Worm (Caenorhabditis elegans): ENCODE data around the gene Y38F1A.1.

The Y38F1A.1 gene

ce11 chrII:12968448-12968969, 13.9 kb upstream of the Y38F1A.1 start:
- TF ChIP-seq C34B4.2 (tag; optimal IDR thresholded peaks at IDR 0.05) (no peak), nhr-84 (tag; optimal IDR thresholded peaks at IDR 0.05) (no peak), alr-1 (tag; optimal IDR thresholded peaks at IDR 0.05; ENCODE audit: borderline replicate concordance) (no peak), unc-130 (tag; optimal IDR thresholded peaks at IDR 0.05) (no peak), fkh-4 (tag; optimal IDR thresholded peaks at IDR 0.05; ENCODE audit: borderline replicate concordance) (no peak), nhr-85 (tag) (no peak), unc-98 (GFP tag; IDR thresholded peaks at IDR 0.05) (no peak), C04F5.9 (tag; optimal IDR thresholded peaks at IDR 0.05) (no peak), sup-37 (GFP tag; optimal IDR thresholded peaks at IDR 0.05) (no peak), snu-23 (GFP tag; optimal IDR thresholded peaks at IDR 0.05) (no peak), nhr-19 (GFP tag; conservative IDR thresholded peaks at IDR 0.05) (no peak), Y116A8C.19 (tag; optimal IDR thresholded peaks at IDR 0.05; ENCODE audit: borderline replicate concordance) (no peak), ces-1 (GFP tag; optimal IDR thresholded peaks at IDR 0.05) (no peak), mef-2 (tag; optimal IDR thresholded peaks at IDR 0.05) (no peak), zag-1 (tag; optimal IDR thresholded peaks at IDR 0.05) (no peak), ztf-11 (tag; optimal IDR thresholded peaks at IDR 0.05) (no peak), lin-13 (GFP tag; optimal IDR thresholded peaks at IDR 0.05) (no peak), hpl-2 (GFP tag; optimal IDR thresholded peaks at IDR 0.05) (no peak), aly-2 (tag; optimal IDR thresholded peaks at IDR 0.05) (no peak)

- no peak for TF ChIP-seq nhr-19 (GFP tag; conservative IDR thresholded peaks at IDR 0.05)
Measured at ce11 chrII:12966274-12966673, 11.7 kb upstream of the Y38F1A.1 start.

- TF ChIP-seq egl-13 (tag; optimal IDR thresholded peaks at IDR 0.05) = no peak
- TF ChIP-seq nhr-71 (tag; optimal IDR thresholded peaks at IDR 0.05) = no peak
- no peak for TF ChIP-seq ets-5 (GFP tag; IDR thresholded peaks at IDR 0.05)
- no peak for TF ChIP-seq ceh-90 (tag; optimal IDR thresholded peaks at IDR 0.05)
- peak; percentile 29 for TF ChIP-seq blmp-1 (tag; optimal IDR thresholded peaks at IDR 0.05)
- no peak for TF ChIP-seq nhr-47 (tag; optimal IDR thresholded peaks at IDR 0.05)
- no peak for TF ChIP-seq aly-2 (tag; optimal IDR thresholded peaks at IDR 0.05)
- TF ChIP-seq grh-1 (GFP tag; IDR thresholded peaks at IDR 0.05) = peak; percentile 76
- TF ChIP-seq lsy-2 (tag; optimal IDR thresholded peaks at IDR 0.05) = no peak
- no peak for TF ChIP-seq pax-3 (tag; optimal IDR thresholded peaks at IDR 0.05)
- TF ChIP-seq nhr-85 (tag) = peak; percentile 48
- peak in 1 of 6 experiments; percentile 3 for TF ChIP-seq elt-3 (tag; optimal IDR thresholded peaks at IDR 0.05)
- TF ChIP-seq C16A3.4 (tag; optimal IDR thresholded peaks at IDR 0.05) = no peak
Measured at ce11 chrII:12965589-12965988, 11.0 kb upstream of the Y38F1A.1 start.

- no peak for TF ChIP-seq lin-35 (GFP tag; optimal IDR thresholded peaks at IDR 0.05)
- no peak for TF ChIP-seq fkh-4 (tag; optimal IDR thresholded peaks at IDR 0.05; ENCODE audit: borderline replicate concordance)
- TF ChIP-seq Y116A8C.19 (tag; optimal IDR thresholded peaks at IDR 0.05; ENCODE audit: borderline replicate concordance) = no peak
- TF ChIP-seq ets-5 (GFP tag; IDR thresholded peaks at IDR 0.05) = no peak
- no peak for TF ChIP-seq alr-1 (tag; optimal IDR thresholded peaks at IDR 0.05; ENCODE audit: borderline replicate concordance)
- no peak for TF ChIP-seq sptf-1 (tag; optimal IDR thresholded peaks at IDR 0.05)
- no peak for TF ChIP-seq vab-15 (tag; optimal IDR thresholded peaks at IDR 0.05)
- TF ChIP-seq swsn-7 (tag; optimal IDR thresholded peaks at IDR 0.05) = no peak
- TF ChIP-seq efl-3 (GFP tag; optimal IDR thresholded peaks at IDR 0.05) = no peak
- TF ChIP-seq F16B12.6 (tag; optimal IDR thresholded peaks at IDR 0.05) = no peak
- no peak for TF ChIP-seq unc-62 (GFP tag; optimal IDR thresholded peaks at IDR 0.05)
- no peak for TF ChIP-seq elt-2 (tag; optimal IDR thresholded peaks at IDR 0.05)
- no peak for TF ChIP-seq elt-3 (tag; optimal IDR thresholded peaks at IDR 0.05)
- TF ChIP-seq nhr-71 (tag; optimal IDR thresholded peaks at IDR 0.05) = no peak
- TF ChIP-seq zip-4 (GFP tag; optimal IDR thresholded peaks at IDR 0.05) = no peak
- TF ChIP-seq nhr-47 (tag; optimal IDR thresholded peaks at IDR 0.05) = no peak
- TF ChIP-seq lir-3 (tag; optimal IDR thresholded peaks at IDR 0.05; ENCODE audit: poor library complexity) = no peak
- TF ChIP-seq ceh-63 (GFP tag; optimal IDR thresholded peaks at IDR 0.05) = no peak
Measured at ce11 chrII:12965538-12965588, 10.8 kb upstream of the Y38F1A.1 start, which contains the start of gene ptr-18. ptr-18 (plus strand) TSS chrII:12965546.

All from whole organism, L1 larva.